Worm (Caenorhabditis elegans) whole organism, midembryonic: ENCODE data around the gene F18A12.7.

Experiments used
- T22C8.4 ChIP-seq: fragments of 200-800 bp; sonication (Bioruptor generic); IDR thresholded peaks from 2 replicates; pipeline ENCODE4 v1.3.6; 2022; ENCODE audit warnings: missing genetic modification characterization, missing compliant biosample characterization
- cog-1 ChIP-seq: sonication (generic microtip); optimal IDR thresholded peaks from 2 replicates; lab custom pipeline; 2016; ENCODE audit warnings: missing genetic modification characterization, missing compliant biosample characterization
- flt-1 ChIP-seq: fragments of 200-800 bp; sonication (Bioruptor generic); IDR thresholded peaks from 2 replicates; pipeline ENCODE4 v1.3.6; 2022; ENCODE audit warnings: missing genetic modification characterization, missing compliant biosample characterization
- klf-2 ChIP-seq: fragments of 200-800 bp; sonication (Bioruptor generic); conservative IDR thresholded peaks from 2 replicates; pipeline ENCODE4 v1.3.6; 2022; ENCODE audit warnings: missing genetic modification reagents, missing genetic modification characterization, missing compliant biosample characterization
- med-1 ChIP-seq: sonication (generic microtip); optimal IDR thresholded peaks from 2 replicates; lab custom pipeline; 2017; ENCODE audit warnings: missing genetic modification characterization, mild to moderate bottlenecking, missing compliant biosample characterization, antibody characterized with exemption, missing genetic modification reagents; ENCODE audit not compliant: insufficient read depth
- tab-1 ChIP-seq: fragments of 200-800 bp; sonication (Bioruptor generic); IDR thresholded peaks from 2 replicates; pipeline ENCODE4 v1.3.6; 2022; ENCODE audit warnings: missing genetic modification characterization, missing compliant biosample characterization
- ztf-23 ChIP-seq: fragments of 200-800 bp; sonication (Bioruptor generic); IDR thresholded peaks from 2 replicates; pipeline ENCODE4 v1.3.6; 2022; ENCODE audit warnings: missing genetic modification reagents, missing genetic modification characterization, missing compliant biosample characterization
- ztf-29 ChIP-seq: fragments of 200-800 bp; sonication (Bioruptor generic); IDR thresholded peaks from 2 replicates; pipeline ENCODE4 v1.3.6; 2022; ENCODE audit warnings: missing genetic modification reagents, missing genetic modification characterization, missing compliant biosample characterization

ce11 chrII:3460048-3460447 lies 45.8 kb upstream of the F18A12.7 start, which contains the start of gene C16C8.7:
- TF ChIP-seq klf-2 (GFP tag; lab: Robert Waterston, UW) (no peak), tab-1 (GFP tag; lab: Robert Waterston, UW) (no peak), ztf-23 (GFP tag; lab: Robert Waterston, UW) (no peak), T22C8.4 (GFP tag; lab: Robert Waterston, UW) (no peak), ztf-29 (no peak), flt-1 (GFP tag; lab: Robert Waterston, UW) (no peak), med-1 (GFP tag; lab: Kevin White, UChicago) (no peak), cog-1 (no peak)
